Worm (Caenorhabditis elegans): ENCODE results near the gene alh-8.
A peak's percentile ranks its signal among the peaks of the same experiment; 100 is the strongest.
"Not testable (repeated sequence)": the region's sequence is repeated elsewhere in the genome, so short reads cannot be mapped to it uniquely, and the experiment has no call there.

The alh-8 gene

DNA sequence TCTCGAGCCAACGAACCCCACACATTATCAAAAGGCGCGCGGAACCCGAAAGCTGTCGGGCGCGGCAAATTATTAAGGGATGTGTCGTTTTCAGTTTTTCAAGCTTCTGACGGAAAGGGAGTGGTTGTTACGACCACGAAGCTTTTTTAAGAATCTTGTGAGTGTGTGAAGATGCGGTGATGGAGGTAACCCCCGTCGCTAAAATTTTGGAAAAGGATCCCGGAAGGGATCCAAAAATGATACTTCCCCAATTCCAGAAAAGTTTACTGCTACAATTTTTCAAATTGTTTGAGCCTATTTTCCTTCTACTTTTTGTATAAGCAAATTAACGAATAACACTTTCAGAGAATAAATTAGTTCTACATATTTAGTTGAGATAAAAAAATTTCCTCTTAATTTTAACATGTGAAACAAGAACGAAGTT lies 27.8 kb downstream of the alh-8 start (continued):
- no peak for TF ChIP-seq nhr-28 (tag; optimal IDR thresholded peaks at IDR 0.05)
- no peak for TF ChIP-seq set-16 (GFP tag; IDR thresholded peaks at IDR 0.05)
- no peak for TF ChIP-seq zfp-2 (tag; optimal IDR thresholded peaks at IDR 0.05)
- TF ChIP-seq ces-1 (GFP tag; optimal IDR thresholded peaks at IDR 0.05) = no peak
- TF ChIP-seq Y5F2A.4 (GFP tag; optimal IDR thresholded peaks at IDR 0.05) = no peak
- TF ChIP-seq tag-97 (GFP tag; IDR thresholded peaks at IDR 0.05) = 0 out of 2 replicates have a peak, but pooled peaks have one; percentile 37
- TF ChIP-seq lsy-2 (tag; optimal IDR thresholded peaks at IDR 0.05) = peak in 1 of 2 experiments; percentile 89
- TF ChIP-seq mxl-3 (GFP tag; optimal IDR thresholded peaks at IDR 0.05) = no peak
- peak; percentile 35 for TF ChIP-seq hlh-30 (tag; optimal IDR thresholded peaks at IDR 0.05; ENCODE audit: insufficient read depth)
- TF ChIP-seq dmd-6 (GFP tag; IDR thresholded peaks at IDR 0.05) = peak; percentile 69
- TF ChIP-seq duxl-1 (tag; optimal IDR thresholded peaks at IDR 0.05; ENCODE audit: poor library complexity) = no peak
- no peak for TF ChIP-seq nhr-77 (tag; optimal IDR thresholded peaks at IDR 0.05)
- TF ChIP-seq nhr-10 (tag; optimal IDR thresholded peaks at IDR 0.05) = no peak
- TF ChIP-seq fos-1 (tag; optimal IDR thresholded peaks at IDR 0.05) = no peak
- TF ChIP-seq pha-4 (GFP tag; IDR thresholded peaks at IDR 0.05) = peak; percentile 87
- TF ChIP-seq pha-4 (tag; optimal IDR thresholded peaks at IDR 0.05) = peak; percentile 75
- peak; percentile 88 for TF ChIP-seq lin-1 (GFP tag; IDR thresholded peaks at IDR 0.05)
- TF ChIP-seq zfp-3 (GFP tag; conservative IDR thresholded peaks at IDR 0.05) = peak; percentile 99
- TF ChIP-seq daf-19 (GFP tag; conservative IDR thresholded peaks at IDR 0.05) = peak; percentile 95; the same call in 1 of the 2 replicates
- TF ChIP-seq ceh-62 (tag; optimal IDR thresholded peaks at IDR 0.05) = no peak
- TF ChIP-seq vab-7 (GFP tag; IDR thresholded peaks at IDR 0.05) = peak; percentile 60; the same call in 1 of the 2 replicates
- TF ChIP-seq daf-16 (GFP tag; optimal IDR thresholded peaks at IDR 0.05) = no peak
- peak; percentile 50 for TF ChIP-seq daf-16 (tag; optimal IDR thresholded peaks at IDR 0.05)
- no peak for TF ChIP-seq fkh-10 (GFP tag; optimal IDR thresholded peaks at IDR 0.05)
- no peak for TF ChIP-seq pqm-1 (tag; optimal IDR thresholded peaks at IDR 0.05)
- TF ChIP-seq T26A8.4 (GFP tag; IDR thresholded peaks at IDR 0.05) = peak; percentile 87
- TF ChIP-seq ama-1 (optimal IDR thresholded peaks at IDR 0.05) = peak; percentile 90
- no peak for TF ChIP-seq hif-1 (tag; optimal IDR thresholded peaks at IDR 0.05)
- TF ChIP-seq ceh-32 (tag; optimal IDR thresholded peaks at IDR 0.05; ENCODE audit: poor library complexity) = peak; percentile 51
- TF ChIP-seq gei-8 (GFP tag; optimal IDR thresholded peaks at IDR 0.05) = no peak
- no peak for TF ChIP-seq ZK546.5 (tag; optimal IDR thresholded peaks at IDR 0.05)
- no peak for TF ChIP-seq lir-3 (tag; optimal IDR thresholded peaks at IDR 0.05)
- TF ChIP-seq nhr-102 (tag; optimal IDR thresholded peaks at IDR 0.05) = no peak
- peak; percentile 92 for TF ChIP-seq Y75B8A.6 (GFP tag; IDR thresholded peaks at IDR 0.05)
- peak; percentile 21 to 78; a peak in 2 of 4 replicates for TF ChIP-seq madf-5 (GFP tag; IDR thresholded peaks at IDR 0.05)
- peak; percentile 57 for TF ChIP-seq T20F7.1 (GFP tag; optimal IDR thresholded peaks at IDR 0.05)

DNA sequence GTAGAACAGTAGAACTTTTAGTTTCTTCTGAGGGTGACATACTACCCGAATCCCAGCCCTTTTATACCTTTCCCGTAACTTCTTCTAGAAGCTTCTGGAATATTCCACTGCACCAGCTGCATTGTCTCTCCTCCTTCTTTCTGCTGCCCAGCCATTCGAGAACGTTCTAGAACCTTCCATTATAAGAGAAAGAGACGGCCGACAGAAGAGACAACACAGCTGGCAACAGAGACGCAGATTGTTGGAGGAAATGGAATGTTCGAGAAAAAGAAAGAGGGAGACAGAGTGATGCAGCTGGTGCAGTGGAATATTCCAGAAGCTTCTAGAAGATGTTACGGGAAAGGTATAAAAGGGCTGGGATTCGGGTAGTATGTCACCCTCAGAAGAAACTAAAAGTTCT lies 30.4 kb downstream of the alh-8 start, which contains the start of the genes F44E5.4 and F44E5.5:
TSS of gene F44E5.4 (minus strand) at position 35 of the 400 bp plus-strand sequence.
TSS of gene F44E5.5 (plus strand) at position 386 of the 400 bp plus-strand sequence.
- peak; percentile 98 for TF ChIP-seq vab-7 (GFP tag; IDR thresholded peaks at IDR 0.05)
- peak; percentile 84 for TF ChIP-seq jun-1 (tag; optimal IDR thresholded peaks at IDR 0.05)
- peak; percentile 97 for TF ChIP-seq sdz-12 (GFP tag; optimal IDR thresholded peaks at IDR 0.05)
- peak; percentile 39 to 97 for TF ChIP-seq daf-16 (GFP tag; optimal IDR thresholded peaks at IDR 0.05)
- TF ChIP-seq daf-16 (tag; optimal IDR thresholded peaks at IDR 0.05) = peak; percentile 58
- TF ChIP-seq nhr-6 (tag; optimal IDR thresholded peaks at IDR 0.05) = peak; percentile 3
- peak; percentile 89 for TF ChIP-seq dve-1 (tag; optimal IDR thresholded peaks at IDR 0.05; ENCODE audit: insufficient read depth)
- peak; percentile 80 to 82 for TF ChIP-seq lsy-2 (tag; optimal IDR thresholded peaks at IDR 0.05)
- peak; percentile 98 for TF ChIP-seq arid-1 (GFP tag; conservative IDR thresholded peaks at IDR 0.05)
- peak; percentile 83; the same call in 1 of the 2 replicates for TF ChIP-seq F26F4.8 (GFP tag; conservative IDR thresholded peaks at IDR 0.05)
- peak in 1 of 2 experiments; percentile 45 for TF ChIP-seq mdl-1 (tag; optimal IDR thresholded peaks at IDR 0.05)
- peak; percentile 51 for TF ChIP-seq zfp-2 (tag; optimal IDR thresholded peaks at IDR 0.05)
- TF ChIP-seq mxl-2 (GFP tag; conservative IDR thresholded peaks at IDR 0.05) = peak; percentile 94
- peak; percentile 100 for TF ChIP-seq zfp-3 (GFP tag; conservative IDR thresholded peaks at IDR 0.05)
- peak; percentile 68 for TF ChIP-seq nhr-25 (tag; optimal IDR thresholded peaks at IDR 0.05; ENCODE audit: borderline replicate concordance, insufficient read depth)
- TF ChIP-seq lim-7 (GFP tag; IDR thresholded peaks at IDR 0.05) = peak; percentile 90
- TF ChIP-seq hif-1 (tag; optimal IDR thresholded peaks at IDR 0.05) = peak; percentile 83 to 91
- TF ChIP-seq F10B5.3 (tag; optimal IDR thresholded peaks at IDR 0.05) = peak; percentile 89
- TF ChIP-seq spr-1 (tag; optimal IDR thresholded peaks at IDR 0.05) = peak; percentile 89
- peak; percentile 96 for TF ChIP-seq gei-8 (GFP tag; optimal IDR thresholded peaks at IDR 0.05)
- TF ChIP-seq Y5F2A.4 (GFP tag; optimal IDR thresholded peaks at IDR 0.05) = peak; percentile 89
- peak; percentile 40 for TF ChIP-seq nhr-77 (tag; optimal IDR thresholded peaks at IDR 0.05)
- TF ChIP-seq unc-62 (GFP tag; optimal IDR thresholded peaks at IDR 0.05 in 1 of 2) = peak in 1 of 2 experiments; percentile 96
- TF ChIP-seq unc-62 (tag; optimal IDR thresholded peaks at IDR 0.05) = not testable (repeated sequence)

Data from whole organism, L4 larva.